Worm (Caenorhabditis elegans): ENCODE data around the gene Y105C5B.20.

- TF ChIP-seq W03F9.2 (tag; optimal IDR thresholded peaks at IDR 0.05), result no peak
- TF ChIP-seq him-1 (tag; optimal IDR thresholded peaks at IDR 0.05), result no peak
- TF ChIP-seq dao-5 (tag; optimal IDR thresholded peaks at IDR 0.05), result no peak
Observed at ce11 chrIV:15962219-15962762, 32.1 kb downstream of the Y105C5B.20 start, which contains the start of gene lgc-19.

All from whole organism, L4/young adult.